Worm (Caenorhabditis elegans) whole organism, L2 larva: ENCODE data around the gene lev-8.

Source experiments
- F13H6.1 ChIP-seq: sonication (generic microtip); optimal IDR thresholded peaks from 2 replicates; lab custom pipeline; 2016; ENCODE audit warnings: missing genetic modification characterization, missing compliant biosample characterization
- ceh-82 ChIP-seq: fragments of 150-350 bp; optimal IDR thresholded peaks from 2 replicates; lab custom pipeline; 2014; ENCODE audit warnings: missing biosample characterization, missing genetic modification characterization
- nhr-11 ChIP-seq: fragments of 150-350 bp; optimal IDR thresholded peaks from 2 replicates; lab custom pipeline; 2014; ENCODE audit warnings: missing biosample characterization, missing genetic modification characterization
- unc-39 ChIP-seq: fragments of 150-350 bp; optimal IDR thresholded peaks from 2 replicates; lab custom pipeline; 2014; ENCODE audit warnings: missing biosample characterization, missing genetic modification characterization

DNA sequence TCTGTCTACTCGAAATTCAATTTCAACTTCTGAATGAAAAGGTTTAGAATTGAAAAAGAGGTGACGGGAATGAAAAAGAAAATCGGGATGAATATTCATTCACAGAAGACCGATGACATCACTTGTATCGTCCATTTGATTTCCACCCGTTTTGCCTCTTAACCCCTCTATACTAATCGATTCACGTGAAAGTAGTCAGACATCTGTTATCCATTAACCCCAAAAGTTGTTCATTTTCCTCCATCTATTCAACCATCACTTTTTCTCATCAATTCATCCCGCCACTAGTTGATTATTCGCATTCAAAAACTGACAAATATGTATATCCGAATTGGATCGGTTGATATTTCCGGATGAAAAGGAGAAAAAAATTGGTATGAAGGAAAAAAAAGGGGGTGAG is 31.8 kb downstream of the lev-8 start:
- no peak for TF ChIP-seq F13H6.1 (tag; lab: Kevin White, UChicago)
- TF ChIP-seq nhr-11 (tag; lab: Kevin White, UChicago), result no peak
- TF ChIP-seq unc-39 (tag; lab: Kevin White, UChicago), result no peak
- TF ChIP-seq ceh-82 (tag; lab: Kevin White, UChicago), result no peak
